Fruit fly (Drosophila melanogaster): ENCODE data around the gene CG42300.

Gene CG42300

DNA sequence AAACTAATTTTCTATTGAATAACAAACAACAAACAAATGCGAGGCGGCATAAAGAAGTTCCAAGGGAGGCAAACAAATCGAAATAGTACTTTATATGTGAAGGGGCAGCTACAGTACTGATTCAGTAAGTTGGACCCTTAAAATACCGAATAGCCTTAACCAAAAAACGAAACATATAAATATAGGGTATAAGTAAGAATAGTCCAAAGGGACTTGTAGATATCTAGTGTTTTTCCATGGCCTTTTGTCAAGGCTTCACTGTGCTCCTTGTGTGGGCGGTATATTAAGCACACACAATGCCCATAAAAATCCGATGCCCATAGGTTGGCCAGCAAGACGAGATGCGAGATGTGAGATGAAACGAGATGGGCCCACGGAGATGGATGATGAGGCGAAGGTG is 23.8 kb downstream of the CG42300 start (continued):
- 0 out of 2 replicates have a peak, but pooled peaks have one; percentile 35 for TF ChIP-seq sob (GFP tag; IDR thresholded peaks at IDR 0.05)
- peak; percentile 21 for TF ChIP-seq caup (GFP tag; optimal IDR thresholded peaks at IDR 0.05; ENCODE audit: severe bottlenecking)
- no peak for TF ChIP-seq CG7963 (GFP tag; IDR thresholded peaks at IDR 0.05; ENCODE audit: partially characterized antibody)
- TF ChIP-seq B-H1 (GFP tag; IDR thresholded peaks at IDR 0.05): no peak
- TF ChIP-seq D (optimal IDR thresholded peaks at IDR 0.05): no peak
- TF ChIP-seq D (GFP tag; optimal IDR thresholded peaks at IDR 0.05): no peak
- TF ChIP-seq CG8924 (tag; optimal IDR thresholded peaks at IDR 0.05): peak; percentile 9
- peak; percentile 20 for TF ChIP-seq CG7786 (GFP tag; optimal IDR thresholded peaks at IDR 0.05)
- no peak for TF ChIP-seq Asciz (GFP tag; optimal IDR thresholded peaks at IDR 0.05)
- TF ChIP-seq CG15696 (tag; optimal IDR thresholded peaks at IDR 0.05): no peak
- no peak for TF ChIP-seq CG14965 (GFP tag; optimal IDR thresholded peaks at IDR 0.05; ENCODE audit: borderline replicate concordance)
- TF ChIP-seq ab (GFP tag; optimal IDR thresholded peaks at IDR 0.05): no peak
- TF ChIP-seq CG1792 (GFP tag; optimal IDR thresholded peaks at IDR 0.05): no peak
- TF ChIP-seq Sox100B (GFP tag; optimal IDR thresholded peaks at IDR 0.05): no peak
- peak; percentile 41 for TF ChIP-seq mam (GFP tag; optimal IDR thresholded peaks at IDR 0.05)
- TF ChIP-seq CG31224 (GFP tag; IDR thresholded peaks at IDR 0.05): no peak
- no peak for TF ChIP-seq wek (GFP tag; optimal IDR thresholded peaks at IDR 0.05)
- peak; percentile 65 for TF ChIP-seq CG32532 (GFP tag; IDR thresholded peaks at IDR 0.05)
- no peak for TF ChIP-seq ranshi (GFP tag; IDR thresholded peaks at IDR 0.05)
- TF ChIP-seq Lim3 (GFP tag; IDR thresholded peaks at IDR 0.05): no peak
- no peak for TF ChIP-seq CG10267 (tag; optimal IDR thresholded peaks at IDR 0.05)
- no peak for TF ChIP-seq CG34224 (GFP tag; IDR thresholded peaks at IDR 0.05; ENCODE audit: partially characterized antibody)
- TF ChIP-seq CG9215 (GFP tag; IDR thresholded peaks at IDR 0.05): peak; percentile 62; the same call in 1 of the 2 replicates
- no peak for TF ChIP-seq fru (optimal IDR thresholded peaks at IDR 0.05)
- TF ChIP-seq psq (GFP tag; optimal IDR thresholded peaks at IDR 0.05): no peak
- no peak for TF ChIP-seq CG3065 (GFP tag; optimal IDR thresholded peaks at IDR 0.05)
- no peak for TF ChIP-seq CG11398 (GFP tag; optimal IDR thresholded peaks at IDR 0.05)
- TF ChIP-seq sd (tag; optimal IDR thresholded peaks at IDR 0.05): no peak
- no peak for TF ChIP-seq ERR (GFP tag; optimal IDR thresholded peaks at IDR 0.05)
- no peak for TF ChIP-seq Max (GFP tag; optimal IDR thresholded peaks at IDR 0.05)
- TF ChIP-seq lilli (GFP tag; optimal IDR thresholded peaks at IDR 0.05): peak; percentile 43
- TF ChIP-seq Elba2 (GFP tag; optimal IDR thresholded peaks at IDR 0.05): no peak
- no peak for TF ChIP-seq pb (GFP tag; optimal IDR thresholded peaks at IDR 0.05)
- TF ChIP-seq Mad (GFP tag; optimal IDR thresholded peaks at IDR 0.05): no peak
- TF ChIP-seq CG13287 (GFP tag; IDR thresholded peaks at IDR 0.05; ENCODE audit: partially characterized antibody): no peak
- no peak for TF ChIP-seq CG6813 (GFP tag; optimal IDR thresholded peaks at IDR 0.05)
- TF ChIP-seq Ets65A (GFP tag): peak; percentile 65
- no peak for TF ChIP-seq CG10209 (GFP tag; optimal IDR thresholded peaks at IDR 0.05)
- no peak for TF ChIP-seq Kr (GFP tag; optimal IDR thresholded peaks at IDR 0.05)
- TF ChIP-seq CG10147 (GFP tag; optimal IDR thresholded peaks at IDR 0.05): no peak
- no peak for TF ChIP-seq bbx (GFP tag; IDR thresholded peaks at IDR 0.05; ENCODE audit: partially characterized antibody)
- peak; percentile 52; the same call in 1 of the 3 replicates for TF ChIP-seq gce (GFP tag; IDR thresholded peaks at IDR 0.05)
- no peak for TF ChIP-seq z (GFP tag; IDR thresholded peaks at IDR 0.05)
- no peak for TF ChIP-seq yki (optimal IDR thresholded peaks at IDR 0.05)
- no peak for TF ChIP-seq CG6254 (GFP tag; optimal IDR thresholded peaks at IDR 0.05)
- no peak for TF ChIP-seq grn (GFP tag; optimal IDR thresholded peaks at IDR 0.05)
- TF ChIP-seq onecut (GFP tag; IDR thresholded peaks at IDR 0.05): peak; percentile 52
- no peak for TF ChIP-seq peb (GFP tag; IDR thresholded peaks at IDR 0.05)
- TF ChIP-seq CG12659 (GFP tag; optimal IDR thresholded peaks at IDR 0.05): peak; percentile 22
- TF ChIP-seq CG2889 (GFP tag; IDR thresholded peaks at IDR 0.05): no peak
- TF ChIP-seq az2 (GFP tag; optimal IDR thresholded peaks at IDR 0.05): peak; percentile 30
- peak; percentile 75 for TF ChIP-seq grau (tag; optimal IDR thresholded peaks at IDR 0.05)
- 0 out of 2 replicates have a peak, but pooled peaks have one; percentile 20 for TF ChIP-seq sens-2 (GFP tag; IDR thresholded peaks at IDR 0.05)

Measured in whole organism, embryonic.